Worm (Caenorhabditis elegans): Measurements from ENCODE around the gene C50A2.3.
A peak's percentile ranks its signal among the peaks of the same experiment; 100 is the strongest.

C50A2.3 gene

DNA sequence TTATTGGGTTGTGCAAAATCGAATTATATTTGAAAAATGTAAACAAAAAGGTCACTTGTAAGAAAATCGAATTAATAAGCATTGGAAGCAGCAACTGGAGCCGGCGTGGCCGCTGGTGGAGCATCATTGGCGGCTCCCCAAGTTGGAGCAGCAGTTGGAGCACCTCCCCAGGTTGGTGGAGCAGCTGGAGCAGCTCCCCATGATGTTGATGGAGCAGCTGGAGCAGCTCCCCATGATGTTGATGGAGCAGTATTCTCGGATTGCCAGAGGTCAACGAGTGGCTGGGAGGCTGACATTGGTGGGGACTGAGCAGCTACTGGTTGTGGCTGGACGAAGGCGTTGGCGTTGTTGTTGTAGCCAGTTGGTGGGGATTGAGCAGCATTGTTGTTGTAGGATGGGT, 36.3 kb downstream of the C50A2.3 start:
- TF ChIP-seq ces-1 (GFP tag; optimal IDR thresholded peaks at IDR 0.05) (no peak), efl-1 (optimal IDR thresholded peaks at IDR 0.05) (no peak), efl-1 (GFP tag; optimal IDR thresholded peaks at IDR 0.05 in 1 of 2) (no peak), snu-23 (GFP tag; optimal IDR thresholded peaks at IDR 0.05) (no peak), irx-1 (tag; optimal IDR thresholded peaks at IDR 0.05) (no peak), lin-13 (GFP tag; optimal IDR thresholded peaks at IDR 0.05) (no peak), lin-35 (GFP tag; optimal IDR thresholded peaks at IDR 0.05) (no peak), mab-9 (GFP tag; IDR thresholded peaks at IDR 0.05) (no peak), nhr-85 (tag) (no peak), ceh-63 (GFP tag; optimal IDR thresholded peaks at IDR 0.05) (no peak), ceh-8 (GFP tag; optimal IDR thresholded peaks at IDR 0.05) (no peak), elt-3 (tag; optimal IDR thresholded peaks at IDR 0.05) (no peak), F16B12.6 (tag; optimal IDR thresholded peaks at IDR 0.05) (no peak), fkh-10 (GFP tag; optimal IDR thresholded peaks at IDR 0.05) (no peak), nhr-76 (tag; optimal IDR thresholded peaks at IDR 0.05) (no peak), lsy-2 (tag; optimal IDR thresholded peaks at IDR 0.05) (no peak)

DNA sequence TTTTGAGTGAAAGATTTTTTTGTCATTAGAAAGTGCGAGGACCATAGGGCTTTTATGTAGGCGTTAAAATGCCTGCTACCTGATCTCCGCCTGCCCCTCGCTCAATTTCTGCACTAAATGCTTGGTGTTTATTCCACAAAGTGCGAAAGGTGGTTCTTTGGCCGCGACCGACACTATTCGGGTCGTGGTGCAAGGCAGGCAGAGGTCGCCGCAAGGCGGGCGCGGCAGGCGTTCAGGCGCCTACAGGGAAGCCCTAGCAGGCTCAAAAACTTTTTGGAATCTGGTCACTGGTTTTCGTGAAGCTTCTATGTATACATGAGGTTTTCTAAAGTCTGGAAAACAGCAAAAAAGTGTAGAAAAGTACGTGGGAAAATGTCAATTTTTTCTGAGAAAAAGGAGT, 37.0 kb downstream of the C50A2.3 start:
- TF ChIP-seq ets-5 (GFP tag; IDR thresholded peaks at IDR 0.05) (no peak), efl-1 (optimal IDR thresholded peaks at IDR 0.05) (no peak), efl-1 (GFP tag; optimal IDR thresholded peaks at IDR 0.05 in 1 of 2) (peak in 1 of 2 experiments; percentile 19), nhr-47 (tag; optimal IDR thresholded peaks at IDR 0.05) (no peak), unc-62 (GFP tag; optimal IDR thresholded peaks at IDR 0.05) (no peak)

DNA sequence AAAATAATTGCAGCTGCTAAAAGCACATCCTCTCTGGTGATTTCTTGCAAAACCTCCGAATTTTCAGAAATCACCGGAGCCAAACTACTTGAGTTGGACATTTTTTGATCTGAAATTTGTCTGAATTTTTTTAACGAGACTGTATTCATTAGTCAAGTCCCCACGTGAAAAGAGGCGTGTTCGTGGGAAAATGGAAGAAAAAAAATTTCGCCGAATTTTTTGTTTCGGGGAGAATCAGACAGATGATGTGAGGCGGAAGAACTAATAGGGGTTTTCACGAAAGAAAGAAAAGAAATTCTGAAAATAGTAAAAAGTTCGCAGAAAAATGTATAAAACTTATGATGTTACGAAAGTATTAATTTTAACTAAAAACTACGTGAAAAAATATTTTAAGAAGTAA, 39.3 kb downstream of the C50A2.3 start, which contains the start of gene srx-13:
srx-13 (minus strand) TSS at position 101 of the 400 bp plus-strand sequence.
- TF ChIP-seq sptf-1 (tag; optimal IDR thresholded peaks at IDR 0.05), result no peak
- TF ChIP-seq fkh-8 (tag; optimal IDR thresholded peaks at IDR 0.05), result peak; percentile 63

DNA sequence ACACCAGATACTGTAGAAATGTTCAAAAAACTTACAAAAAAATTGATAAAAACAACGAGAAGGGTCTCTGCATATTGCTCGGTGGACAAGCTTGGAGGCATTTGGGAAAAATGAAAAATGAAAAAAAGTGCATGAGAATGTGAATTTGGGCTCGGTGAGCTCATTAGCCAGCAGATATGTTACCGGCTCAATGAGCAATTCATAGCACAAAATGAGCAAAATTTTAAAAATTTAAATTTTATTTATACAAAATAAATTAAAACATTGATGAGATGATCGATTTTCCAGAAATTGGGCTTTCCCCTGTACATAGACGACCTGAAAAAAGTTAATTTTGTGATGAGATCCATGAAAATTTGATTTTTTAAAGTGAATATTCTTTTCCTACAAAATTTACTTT, 44.2 kb downstream of the C50A2.3 start, which contains the start of gene srx-14:
srx-14 (minus strand) TSS at position 101 of the 400 bp plus-strand sequence.
- TF ChIP-seq egl-13 (tag; optimal IDR thresholded peaks at IDR 0.05) (no peak), jun-1 (tag; optimal IDR thresholded peaks at IDR 0.05) (no peak), unc-62 (GFP tag; optimal IDR thresholded peaks at IDR 0.05) (no peak), snu-23 (GFP tag; optimal IDR thresholded peaks at IDR 0.05) (no peak), dpl-1 (GFP tag; optimal IDR thresholded peaks at IDR 0.05) (no peak), nhr-71 (tag; optimal IDR thresholded peaks at IDR 0.05) (no peak), irx-1 (tag; optimal IDR thresholded peaks at IDR 0.05) (no peak)

DNA sequence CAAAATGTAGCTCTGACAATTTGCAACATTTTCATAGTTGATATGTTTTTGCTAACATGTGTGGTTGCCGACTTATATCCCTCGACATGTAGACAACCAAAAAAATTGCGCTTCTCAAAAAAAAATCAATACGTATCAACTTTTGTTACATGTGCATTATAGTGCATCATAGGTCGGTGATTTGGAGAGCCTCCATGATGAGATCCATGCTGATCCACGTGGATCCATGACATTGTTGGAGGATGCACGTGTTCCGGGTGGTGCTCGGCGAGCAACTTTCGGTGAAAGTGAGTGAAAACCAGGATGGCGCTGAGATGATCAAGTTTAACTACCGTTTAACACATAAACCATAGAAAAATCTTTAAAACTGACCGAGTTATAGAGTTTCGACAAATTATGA, 46.8 kb downstream of the C50A2.3 start:
- TF ChIP-seq lin-15B (tag; optimal IDR thresholded peaks at IDR 0.05), result no peak
- peak; percentile 19 for TF ChIP-seq dsc-1 (tag; optimal IDR thresholded peaks at IDR 0.05)
- peak; percentile 42 for TF ChIP-seq rnt-1 (tag; optimal IDR thresholded peaks at IDR 0.05)
- TF ChIP-seq ceh-88 (GFP tag; IDR thresholded peaks at IDR 0.05), result no peak
- peak; percentile 12 for TF ChIP-seq nhr-71 (tag; optimal IDR thresholded peaks at IDR 0.05)

DNA sequence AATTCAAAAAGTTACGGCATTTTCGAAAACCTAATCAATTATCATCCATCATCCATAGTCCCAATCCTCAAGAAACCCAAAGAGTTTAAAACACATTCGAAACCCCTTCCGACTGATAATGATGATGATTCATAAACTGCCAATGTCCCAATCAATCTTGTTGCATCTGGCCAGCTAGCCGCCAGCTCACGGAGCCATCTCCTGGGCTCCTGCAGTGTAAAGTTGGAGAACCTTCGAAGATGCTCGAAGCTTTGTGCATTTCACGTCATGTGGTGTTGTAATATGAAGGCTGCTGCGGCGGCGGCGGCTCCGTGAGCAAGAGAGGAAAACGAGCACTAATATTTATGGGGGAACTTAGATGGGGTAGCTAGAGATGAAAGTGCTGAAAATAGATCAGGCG, 49.8 kb downstream of the C50A2.3 start:
- no peak for TF ChIP-seq blmp-1 (tag; optimal IDR thresholded peaks at IDR 0.05)
- peak; percentile 70 for TF ChIP-seq dsc-1 (tag; optimal IDR thresholded peaks at IDR 0.05)
- TF ChIP-seq nhr-85 (tag), result no peak
- TF ChIP-seq mef-2 (tag; optimal IDR thresholded peaks at IDR 0.05), result no peak
- TF ChIP-seq ets-5 (GFP tag; IDR thresholded peaks at IDR 0.05), result no peak
- TF ChIP-seq xbp-1 (tag; optimal IDR thresholded peaks at IDR 0.05), result peak; percentile 7
- TF ChIP-seq snu-23 (GFP tag; optimal IDR thresholded peaks at IDR 0.05), result peak; percentile 72
- peak; percentile 39 to 50 for TF ChIP-seq lsy-2 (tag; optimal IDR thresholded peaks at IDR 0.05)
- no peak for TF ChIP-seq lin-13 (GFP tag; optimal IDR thresholded peaks at IDR 0.05)
- TF ChIP-seq rnt-1 (tag; optimal IDR thresholded peaks at IDR 0.05), result peak; percentile 88
- peak; percentile 33 for TF ChIP-seq ztf-4 (tag; optimal IDR thresholded peaks at IDR 0.05)
- TF ChIP-seq pag-3 (tag; optimal IDR thresholded peaks at IDR 0.05; ENCODE audit: borderline replicate concordance, insufficient read depth), result peak; percentile 53
- TF ChIP-seq nhr-71 (tag; optimal IDR thresholded peaks at IDR 0.05), result peak; percentile 88
- TF ChIP-seq nhr-19 (GFP tag; conservative IDR thresholded peaks at IDR 0.05), result peak; percentile 63
- TF ChIP-seq C04F5.9 (tag; optimal IDR thresholded peaks at IDR 0.05), result peak; percentile 34
- TF ChIP-seq fos-1 (tag; optimal IDR thresholded peaks at IDR 0.05), result peak; percentile 12
- no peak for TF ChIP-seq vab-15 (tag; optimal IDR thresholded peaks at IDR 0.05)
- TF ChIP-seq elt-2 (tag; optimal IDR thresholded peaks at IDR 0.05), result no peak
- TF ChIP-seq ceh-90 (tag; optimal IDR thresholded peaks at IDR 0.05), result no peak
- no peak for TF ChIP-seq hlh-17 (GFP tag; optimal IDR thresholded peaks at IDR 0.05; ENCODE audit: borderline replicate concordance)
- TF ChIP-seq swsn-7 (tag; optimal IDR thresholded peaks at IDR 0.05), result peak; percentile 50
- peak; percentile 85 for TF ChIP-seq lin-39 (tag; optimal IDR thresholded peaks at IDR 0.05)
